Worm (Caenorhabditis elegans) whole organism, young adult: ENCODE results near the gene srt-55.

Source experiments
- B0261.1 ChIP-seq: sonication (generic microtip); optimal IDR thresholded peaks from 2 replicates; lab custom pipeline; 2016; ENCODE audit warnings: mild to moderate bottlenecking, missing genetic modification characterization, moderate library complexity, missing compliant biosample characterization
- snpc-4 ChIP-seq, 5 experiments: fragments of 150-350 bp in 1 of 5; sonication (generic microtip) in 4 of 5; optimal IDR thresholded peaks; 2 replicates each; lab custom pipeline; 2014 to 2018; ENCODE audit warnings: missing genetic modification characterization in 5 of 5, missing biosample characterization in 3 of 5, antibody characterized with exemption in 2 of 5, mild to moderate bottlenecking in 2 of 5, missing compliant biosample characterization in 2 of 5, missing genotype in 2 of 5, moderate library complexity in 2 of 5, missing genetic modification reagents in 1 of 5
- ztf-22 ChIP-seq: fragments of 200-800 bp; sonication (Bioruptor generic); optimal IDR thresholded peaks from 2 replicates; lab custom pipeline; 2018; ENCODE audit warnings: mild to moderate bottlenecking, missing genetic modification characterization, moderate library complexity, missing compliant biosample characterization

ce11 chrIII:10101352-10101751 lies 4.9 kb downstream of the srt-55 start, which contains the start of gene kel-10:
- TF ChIP-seq ztf-22 (GFP tag; lab: Kevin White, UChicago), result no peak
- no peak for TF ChIP-seq snpc-4 (GFP tag; optimal IDR thresholded peaks at IDR 0.05; lab: Kevin White, UChicago)
- no peak for TF ChIP-seq snpc-4 (tag; optimal IDR thresholded peaks at IDR 0.05; lab: Kevin White, UChicago)
- TF ChIP-seq B0261.1 (tag; lab: Kevin White, UChicago), result no peak
